Fruit fly (Drosophila melanogaster): Measurements from ENCODE around the gene yem.

The yem gene

DNA sequence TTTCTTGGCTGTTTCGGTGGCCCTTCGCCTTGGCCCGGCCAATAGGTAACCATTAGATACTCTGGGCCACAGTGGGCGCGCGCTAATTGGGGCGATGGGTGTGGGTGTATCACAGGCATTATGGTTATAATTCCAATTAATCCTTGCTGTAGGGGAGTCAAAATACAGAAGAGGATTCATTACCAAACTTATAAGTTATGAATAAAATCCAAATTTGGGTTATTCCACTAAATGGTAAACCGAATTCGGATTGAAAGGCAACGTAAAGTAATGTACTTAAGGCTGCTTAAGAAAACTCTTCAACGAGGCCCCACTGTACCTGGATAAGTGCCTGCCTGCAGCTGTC, 33.0 kb downstream of the yem start (continued):
- TF ChIP-seq prd (optimal IDR thresholded peaks at IDR 0.05) (no peak), prd (GFP tag; IDR thresholded peaks at IDR 0.05) (peak; percentile 65; the same call in 1 of the 3 replicates), CG13296 (GFP tag; optimal IDR thresholded peaks at IDR 0.05) (peak; percentile 62), NfI (GFP tag; optimal IDR thresholded peaks at IDR 0.05) (no peak), ase (GFP tag; IDR thresholded peaks at IDR 0.05) (no peak), lola (GFP tag; optimal IDR thresholded peaks at IDR 0.05) (no peak), CG4854 (GFP tag; optimal IDR thresholded peaks at IDR 0.05) (no peak), CG14667 (GFP tag; IDR thresholded peaks at IDR 0.05) (0 out of 2 replicates have a peak, but pooled peaks have one; percentile 25), H15 (GFP tag; IDR thresholded peaks at IDR 0.05) (0 out of 3 replicates have a peak, but pooled peaks have one; percentile 17), Drgx (GFP tag; IDR thresholded peaks at IDR 0.05) (0 out of 2 replicates have a peak, but pooled peaks have one; percentile 30), sens (GFP tag) (no peak), CG7357 (GFP tag; IDR thresholded peaks at IDR 0.05) (peak; percentile 50; the same call in 1 of the 3 replicates), CG2199 (GFP tag; IDR thresholded peaks at IDR 0.05) (no peak), CG6813 (GFP tag; optimal IDR thresholded peaks at IDR 0.05) (peak; percentile 36), MTF-1 (GFP tag; optimal IDR thresholded peaks at IDR 0.05; ENCODE audit: borderline replicate concordance) (no peak), nmo (GFP tag; optimal IDR thresholded peaks at IDR 0.05) (peak; percentile 57), usp (GFP tag; optimal IDR thresholded peaks at IDR 0.05) (no peak), bcd (GFP tag; optimal IDR thresholded peaks at IDR 0.05) (peak; percentile 55)

DNA sequence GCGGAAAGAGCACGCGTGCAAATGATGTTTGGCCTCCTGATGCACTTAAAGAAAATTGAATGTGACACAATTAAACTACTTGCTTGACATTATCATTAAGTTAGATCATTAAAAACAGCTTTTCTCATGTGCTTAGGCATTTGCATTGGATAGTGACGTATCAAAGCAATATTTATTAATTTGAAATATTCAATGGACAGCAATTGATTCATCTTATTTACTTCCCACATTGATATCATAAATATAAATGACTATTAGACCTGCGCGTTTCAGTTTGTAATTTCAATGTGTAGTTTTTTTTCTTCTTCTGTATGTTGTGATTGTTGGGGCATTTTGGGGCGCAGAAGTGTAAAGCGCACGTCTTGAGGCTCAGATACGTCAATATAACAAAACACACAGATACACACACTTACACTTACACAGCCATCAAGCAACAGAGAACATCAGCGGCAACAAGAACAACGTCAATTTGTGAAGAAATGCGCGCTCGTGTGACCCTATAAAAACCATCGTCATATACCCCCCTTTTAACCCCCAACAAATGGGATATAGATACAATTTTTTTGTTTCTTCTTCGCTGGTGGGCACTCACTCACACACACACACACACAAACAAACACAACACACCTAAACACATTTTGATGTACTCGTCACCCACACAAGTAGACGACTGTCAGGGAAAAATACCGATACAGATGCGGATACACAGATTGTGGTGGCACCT, 33.6 kb downstream of the yem start:
- TF ChIP-seq chif (GFP tag; optimal IDR thresholded peaks at IDR 0.05) (peak; percentile 56 to 62), MBD-R2 (GFP tag; IDR thresholded peaks at IDR 0.05) (0 out of 2 replicates have a peak, but pooled peaks have one; percentile 9), Bteb2 (GFP tag; optimal IDR thresholded peaks at IDR 0.05) (peak; percentile 63), ATbp (GFP tag; optimal IDR thresholded peaks at IDR 0.05) (peak; percentile 81), CG13775 (GFP tag; optimal IDR thresholded peaks at IDR 0.05) (peak; percentile 65), sug (tag; optimal IDR thresholded peaks at IDR 0.05) (peak; percentile 75), CG3726 (GFP tag; IDR thresholded peaks at IDR 0.05) (0 out of 3 replicates have a peak, but pooled peaks have one; percentile 37), org-1 (GFP tag; optimal IDR thresholded peaks at IDR 0.05) (peak; percentile 69), HmgD (GFP tag; optimal IDR thresholded peaks at IDR 0.05) (no peak), bab2 (GFP tag; optimal IDR thresholded peaks at IDR 0.05) (peak; percentile 64), CG7786 (GFP tag; optimal IDR thresholded peaks at IDR 0.05) (peak; percentile 57), D (optimal IDR thresholded peaks at IDR 0.05) (no peak), D (GFP tag; optimal IDR thresholded peaks at IDR 0.05) (peak; percentile 82), MESR4 (GFP tag; optimal IDR thresholded peaks at IDR 0.05) (no peak), CG2116 (GFP tag; optimal IDR thresholded peaks at IDR 0.05) (no peak), Hr39 (optimal IDR thresholded peaks at IDR 0.05) (no peak), CG1647 (GFP tag; optimal IDR thresholded peaks at IDR 0.05) (no peak), CG34376 (GFP tag; optimal IDR thresholded peaks at IDR 0.05) (no peak), CG17612 (GFP tag; IDR thresholded peaks at IDR 0.05) (no peak), hbn (GFP tag; IDR thresholded peaks at IDR 0.05; ENCODE audit: partially characterized antibody) (no peak), Gsc (GFP tag; IDR thresholded peaks at IDR 0.05) (no peak), CG4404 (GFP tag; IDR thresholded peaks at IDR 0.05) (no peak), odd (GFP tag; optimal IDR thresholded peaks at IDR 0.05) (peak; percentile 40), ab (GFP tag; optimal IDR thresholded peaks at IDR 0.05) (no peak), ato (GFP tag; IDR thresholded peaks at IDR 0.05; ENCODE audit: partially characterized antibody) (no peak), inv (GFP tag; IDR thresholded peaks at IDR 0.05; ENCODE audit: partially characterized antibody) (no peak), Spps (tag; optimal IDR thresholded peaks at IDR 0.05) (peak; percentile 36), hth (optimal IDR thresholded peaks at IDR 0.05) (no peak), nau (GFP tag; optimal IDR thresholded peaks at IDR 0.05) (peak; percentile 71), HLH3B (GFP tag; IDR thresholded peaks at IDR 0.05) (peak; percentile 73), Ssrp (tag; optimal IDR thresholded peaks at IDR 0.05) (peak; percentile 72), CG4730 (GFP tag; IDR thresholded peaks at IDR 0.05) (0 out of 2 replicates have a peak, but pooled peaks have one; percentile 17), fd102C (GFP tag; optimal IDR thresholded peaks at IDR 0.05) (no peak)

Measured in whole organism, embryonic.